Fruit fly (Drosophila melanogaster) whole organism, embryonic: ENCODE results near the gene Vlet.

Source experiments
- BtbVII ChIP-seq: fragments of 200-800 bp; sonication (Bioruptor generic); optimal IDR thresholded peaks from 3 replicates; lab custom pipeline; 2017; ENCODE audit warnings: missing biosample characterization, mild to moderate bottlenecking, missing genetic modification characterization
- CG10209 ChIP-seq: fragments of 200-800 bp; sonication (Bioruptor generic); optimal IDR thresholded peaks from 3 replicates; lab custom pipeline; 2017; ENCODE audit warnings: missing biosample characterization, mild to moderate bottlenecking, missing genetic modification characterization, missing genetic modification reagents
- CG10959 ChIP-seq: fragments of 200-800 bp; sonication (Bioruptor generic); IDR thresholded peaks from 2 replicates; pipeline ENCODE4 v1.3.6; 2022; ENCODE audit warnings: missing biosample characterization, missing genetic modification characterization
- CG11504 ChIP-seq: fragments of 200-800 bp; sonication (Bioruptor generic); optimal IDR thresholded peaks from 3 replicates; lab custom pipeline; 2019; ENCODE audit warnings: missing biosample characterization, mild to moderate bottlenecking, missing genetic modification characterization, moderate library complexity
- CG11695 ChIP-seq: fragments of 200-800 bp; sonication (Bioruptor generic); IDR thresholded peaks from 3 replicates; pipeline ENCODE4 v1.3.6; 2022; ENCODE audit warnings: missing biosample characterization, missing genetic modification characterization
- CG13296 ChIP-seq: fragments of 200-800 bp; sonication (Bioruptor generic); optimal IDR thresholded peaks from 3 replicates; lab custom pipeline; 2018; ENCODE audit warnings: missing biosample characterization, mild to moderate bottlenecking, missing genetic modification characterization
- CG14014 ChIP-seq: fragments of 200-800 bp; sonication (Bioruptor generic); IDR thresholded peaks from 2 replicates; pipeline ENCODE4 v1.3.6; 2022; ENCODE audit warnings: missing biosample characterization, missing genetic modification characterization
- CG14710 ChIP-seq: fragments of 200-800 bp; sonication (Bioruptor generic); optimal IDR thresholded peaks from 3 replicates; lab custom pipeline; 2019; ENCODE audit warnings: missing biosample characterization, mild to moderate bottlenecking, missing genetic modification characterization, moderate library complexity
- CG18476 ChIP-seq: fragments of 200-800 bp; sonication (Bioruptor generic); optimal IDR thresholded peaks from 2 replicates; lab custom pipeline; 2016; ENCODE audit warnings: missing biosample characterization, mild to moderate bottlenecking, missing genetic modification characterization
- CG2120 ChIP-seq: fragments of 200-800 bp; sonication (Bioruptor generic); optimal IDR thresholded peaks from 3 replicates; lab custom pipeline; 2016; ENCODE audit warnings: missing biosample characterization, missing genetic modification characterization
- CG2199 ChIP-seq: fragments of 200-800 bp; sonication (Bioruptor generic); IDR thresholded peaks from 3 replicates; pipeline ENCODE4 v1.3.6; 2022; ENCODE audit warnings: missing biosample characterization, missing genetic modification characterization
- CG2678 ChIP-seq: fragments of 200-800 bp; sonication (Bioruptor generic); optimal IDR thresholded peaks from 3 replicates; lab custom pipeline; 2019; ENCODE audit warnings: missing biosample characterization, mild to moderate bottlenecking, missing genetic modification characterization, moderate library complexity
- CG32532 ChIP-seq: fragments of 200-800 bp; sonication (Bioruptor generic); IDR thresholded peaks from 2 replicates; pipeline ENCODE4 v1.3.6; 2022; ENCODE audit warnings: missing biosample characterization, missing genetic modification characterization
- CG3995 ChIP-seq: fragments of 200-800 bp; sonication (Bioruptor generic); optimal IDR thresholded peaks from 3 replicates; lab custom pipeline; 2016; ENCODE audit warnings: missing biosample characterization, missing genetic modification characterization
- CG4404 ChIP-seq: fragments of 200-800 bp; sonication (Bioruptor generic); IDR thresholded peaks from 2 replicates; pipeline ENCODE4 v1.3.6; 2022; ENCODE audit warnings: missing biosample characterization, missing genetic modification characterization
- CG9932 ChIP-seq: fragments of 200-800 bp; sonication (Bioruptor generic); IDR thresholded peaks from 2 replicates; pipeline ENCODE4 v1.3.6; 2022; ENCODE audit warnings: missing biosample characterization, missing genetic modification characterization
- D ChIP-seq, 2 experiments: fragments of 200-800 bp in 1 of 2; fragments of >200 bp in 1 of 2; sonication (Bioruptor generic) in 1 of 2; optimal IDR thresholded peaks; 2 replicates in 1 of 2; 3 replicates in 1 of 2; lab custom pipeline; 2017; ENCODE audit warnings: mild to moderate bottlenecking in 1 of 2, missing biosample characterization in 1 of 2, missing genetic modification characterization in 1 of 2, missing genetic modification reagents in 1 of 2
- E2f1 ChIP-seq: fragments of 200-800 bp; sonication (Bioruptor generic); IDR thresholded peaks from 2 replicates; pipeline ENCODE4 v1.3.6; 2022; ENCODE audit warnings: missing biosample characterization, missing genetic modification characterization
- Fer1 ChIP-seq: fragments of 200-800 bp; sonication (Bioruptor generic); optimal IDR thresholded peaks from 2 replicates; lab custom pipeline; 2017; ENCODE audit warnings: missing biosample characterization, mild to moderate bottlenecking, missing genetic modification characterization
- HLH3B ChIP-seq: fragments of 200-800 bp; sonication (Bioruptor generic); IDR thresholded peaks from 2 replicates; pipeline ENCODE4 v1.3.6; 2022; ENCODE audit warnings: missing biosample characterization, missing genetic modification characterization
- Hr3 ChIP-seq: fragments of 200-800 bp; sonication (Bioruptor generic); optimal IDR thresholded peaks from 3 replicates; lab custom pipeline; 2016; ENCODE audit warnings: missing biosample characterization, missing genetic modification characterization
- Kr ChIP-seq: fragments of 200-800 bp; sonication (Bioruptor generic); optimal IDR thresholded peaks from 2 replicates; lab custom pipeline; 2017; ENCODE audit warnings: missing biosample characterization, mild to moderate bottlenecking, missing genetic modification characterization
- Nf-YC ChIP-seq: fragments of 200-800 bp; optimal IDR thresholded peaks from 3 replicates; lab custom pipeline; 2019; ENCODE audit warnings: missing biosample characterization, mild to moderate bottlenecking, missing genetic modification characterization, moderate library complexity
- NfI ChIP-seq: fragments of 200-800 bp; sonication (Bioruptor generic); optimal IDR thresholded peaks from 3 replicates; lab custom pipeline; 2018; ENCODE audit warnings: missing biosample characterization, mild to moderate bottlenecking, missing genetic modification characterization, moderate library complexity
- Oli ChIP-seq: fragments of 200-800 bp; sonication (Bioruptor generic); optimal IDR thresholded peaks from 2 replicates; lab custom pipeline; 2018; ENCODE audit warnings: missing biosample characterization, mild to moderate bottlenecking, missing genetic modification characterization, moderate library complexity
- PHDP ChIP-seq: fragments of 200-800 bp; sonication (Bioruptor generic); optimal IDR thresholded peaks from 3 replicates; lab custom pipeline; 2018; ENCODE audit warnings: missing biosample characterization, mild to moderate bottlenecking, missing genetic modification characterization, moderate library complexity
- Ptx1 ChIP-seq: fragments of 200-800 bp; sonication (Bioruptor generic); IDR thresholded peaks from 2 replicates; pipeline ENCODE4 v1.3.6; 2022; ENCODE audit warnings: missing biosample characterization, missing genetic modification characterization
- Rfx ChIP-seq: fragments of 200-800 bp; sonication (Bioruptor generic); IDR thresholded peaks from 2 replicates; pipeline ENCODE4 v1.3.6; 2022; ENCODE audit warnings: missing biosample characterization, missing genetic modification characterization
- Sox100B ChIP-seq: fragments of 200-800 bp; sonication (Bioruptor generic); optimal IDR thresholded peaks from 3 replicates; lab custom pipeline; 2018; ENCODE audit warnings: missing biosample characterization, mild to moderate bottlenecking, missing genetic modification characterization
- Taf1 ChIP-seq: fragments of 200-800 bp; sonication (Bioruptor generic); IDR thresholded peaks from 2 replicates; pipeline ENCODE4 v1.3.6; 2022; ENCODE audit warnings: missing biosample characterization, missing genetic modification characterization
- ara ChIP-seq: fragments of 200-800 bp; sonication (Bioruptor generic); IDR thresholded peaks from 2 replicates; pipeline ENCODE4 v1.3.6; 2022; ENCODE audit warnings: missing biosample characterization, missing genetic modification characterization
- bab2 ChIP-seq: fragments of 200-800 bp; sonication (Bioruptor generic); optimal IDR thresholded peaks from 2 replicates; lab custom pipeline; 2016; ENCODE audit warnings: missing biosample characterization, missing genetic modification characterization
- cg ChIP-seq: fragments of 200-800 bp; sonication (Bioruptor generic); optimal IDR thresholded peaks from 3 replicates; lab custom pipeline; 2019; ENCODE audit warnings: missing biosample characterization, mild to moderate bottlenecking, missing genetic modification characterization, moderate library complexity
- chif ChIP-seq, 2 experiments: fragments of 200-800 bp; sonication (Bioruptor generic); optimal IDR thresholded peaks; 3 replicates each; lab custom pipeline; 2016; ENCODE audit warnings: missing biosample characterization in 2 of 2, missing genetic modification characterization in 2 of 2
- dysf ChIP-seq: fragments of 200-800 bp; sonication (Bioruptor generic); IDR thresholded peaks from 3 replicates; pipeline ENCODE4 v1.3.6; 2022; ENCODE audit warnings: missing biosample characterization, missing genetic modification characterization
- fd64A ChIP-seq: fragments of 200-800 bp; sonication (Bioruptor generic); optimal IDR thresholded peaks from 3 replicates; lab custom pipeline; 2018; ENCODE audit warnings: missing biosample characterization, mild to moderate bottlenecking, missing genetic modification characterization
- fd96Cb ChIP-seq: fragments of 200-800 bp; sonication (Bioruptor generic); optimal IDR thresholded peaks from 2 replicates; lab custom pipeline; 2018; ENCODE audit warnings: missing biosample characterization, mild to moderate bottlenecking, missing genetic modification characterization, moderate library complexity
- gem ChIP-seq: fragments of 200-800 bp; sonication (Bioruptor generic); optimal IDR thresholded peaks from 2 replicates; lab custom pipeline; 2019; ENCODE audit warnings: missing biosample characterization, mild to moderate bottlenecking, missing genetic modification characterization, moderate library complexity
- gfzf ChIP-seq: fragments of 200-800 bp; sonication (Bioruptor generic); optimal IDR thresholded peaks from 2 replicates; lab custom pipeline; 2016; ENCODE audit warnings: missing biosample characterization, mild to moderate bottlenecking, missing genetic modification characterization, moderate library complexity
- grn ChIP-seq: fragments of 200-800 bp; sonication (Bioruptor generic); optimal IDR thresholded peaks from 3 replicates; lab custom pipeline; 2017; ENCODE audit warnings: missing biosample characterization, missing genetic modification characterization
- gsb ChIP-seq: fragments of 200-800 bp; sonication (Bioruptor generic); IDR thresholded peaks from 2 replicates; pipeline ENCODE4 v1.3.6; 2022; ENCODE audit warnings: missing biosample characterization, missing genetic modification characterization
- knrl ChIP-seq: fragments of 200-800 bp; sonication (Bioruptor generic); IDR thresholded peaks from 3 replicates; pipeline ENCODE4 v1.3.6; 2022; ENCODE audit warnings: missing biosample characterization, missing genetic modification characterization; ENCODE audit not compliant: partially characterized antibody
- pan ChIP-seq, 4 experiments: fragments of >200 bp in 3 of 4; fragments of 200-800 bp in 1 of 4; sonication (Bioruptor generic) in 1 of 4; optimal IDR thresholded peaks in 3 of 4; IDR thresholded peaks in 1 of 4; 2 replicates each; pipeline versions ENCODE4 v1.3.6 to Lab custom; 2017 to 2022; ENCODE audit warnings: missing biosample characterization in 2 of 4, missing genetic modification characterization in 2 of 4, mixed read lengths in 1 of 4
- prd ChIP-seq, 3 experiments: fragments of >200 bp in 2 of 3; fragments of 200-800 bp in 1 of 3; sonication (Bioruptor generic) in 1 of 3; optimal IDR thresholded peaks in 2 of 3; IDR thresholded peaks in 1 of 3; 2 replicates in 2 of 3; 3 replicates in 1 of 3; pipeline versions ENCODE4 v1.3.6 to Lab custom; 2017 to 2022; ENCODE audit warnings: missing biosample characterization in 1 of 3, missing genetic modification characterization in 1 of 3
- ranshi ChIP-seq: fragments of 200-800 bp; sonication (Bioruptor generic); IDR thresholded peaks from 2 replicates; pipeline ENCODE4 v1.3.6; 2022; ENCODE audit warnings: missing biosample characterization, missing genetic modification characterization
- tx ChIP-seq: fragments of 200-800 bp; sonication (Bioruptor generic); optimal IDR thresholded peaks from 2 replicates; lab custom pipeline; 2016; ENCODE audit warnings: missing biosample characterization, missing genetic modification characterization
- vvl ChIP-seq: fragments of 200-800 bp; sonication (Bioruptor generic); IDR thresholded peaks from 2 replicates; pipeline ENCODE4 v1.3.6; 2022; ENCODE audit warnings: missing biosample characterization, missing genetic modification characterization
- zen ChIP-seq: fragments of 200-800 bp; sonication (Bioruptor generic); optimal IDR thresholded peaks from 3 replicates; lab custom pipeline; 2018; ENCODE audit warnings: missing biosample characterization, mild to moderate bottlenecking, missing genetic modification characterization, moderate library complexity

Vlet gene

DNA sequence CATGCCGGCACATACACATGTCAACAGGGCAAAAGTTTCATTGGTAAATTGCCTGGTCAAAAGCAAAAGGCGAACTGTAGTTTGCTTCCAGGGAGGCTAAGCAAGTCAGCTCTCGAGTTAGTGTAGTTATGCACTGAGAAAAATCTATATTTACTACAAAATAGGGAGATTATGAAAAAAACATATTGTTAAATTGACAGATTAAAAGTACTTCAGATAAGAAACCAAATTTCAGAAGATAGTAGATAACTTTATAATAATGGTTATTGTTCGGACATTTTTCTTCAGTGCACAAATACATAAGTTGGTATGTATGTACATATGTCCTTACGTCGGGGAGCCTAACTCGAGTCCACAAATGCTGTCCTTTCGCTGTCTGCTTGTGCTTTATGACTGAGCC is 21.2 kb downstream of the Vlet start (continued):
- TF ChIP-seq gsb = peak; percentile 25; the same call in 1 of the 2 replicates
- peak; percentile 36 for TF ChIP-seq Sox100B (GFP tag; lab: Kevin White, UChicago)
- TF ChIP-seq NfI (GFP tag; lab: Kevin White, UChicago) = peak; percentile 5
- peak; percentile 60 for TF ChIP-seq CG13296 (GFP tag; lab: Kevin White, UChicago)
- peak; percentile 63; the same call in 2 of the 3 replicates for TF ChIP-seq dysf (GFP tag; lab: Robert Waterston, UW)
- peak; percentile 33 for TF ChIP-seq fd96Cb
- peak; percentile 50 for TF ChIP-seq Oli (tag; lab: Kevin White, UChicago)
- peak; percentile 10 for TF ChIP-seq Hr3
- TF ChIP-seq CG2120 (GFP tag; lab: Kevin White, UChicago) = peak; percentile 74
- TF ChIP-seq CG32532 (GFP tag; lab: Robert Waterston, UW) = peak; percentile 67
- no peak for TF ChIP-seq Rfx (GFP tag; lab: Robert Waterston, UW)
- 0 out of 2 replicates have a peak, but pooled peaks have one; percentile 30 for TF ChIP-seq CG10959 (GFP tag; lab: Robert Waterston, UW)
- peak; percentile 79 for TF ChIP-seq CG2678 (tag; lab: Kevin White, UChicago)
- TF ChIP-seq Nf-YC (tag; lab: Kevin White, UChicago) = peak; percentile 48
- no peak for TF ChIP-seq fd64A
- peak; percentile 51 for TF ChIP-seq CG14014
- no peak for TF ChIP-seq Kr (GFP tag; lab: Kevin White, UChicago)
- TF ChIP-seq CG11504 (tag; lab: Kevin White, UChicago) = peak; percentile 75
- peak; percentile 43 for TF ChIP-seq CG14710 (tag; lab: Kevin White, UChicago)
- TF ChIP-seq CG3995 (GFP tag; lab: Kevin White, UChicago) = no peak
- 0 out of 2 replicates have a peak, but pooled peaks have one; percentile 27 for TF ChIP-seq ara (GFP tag; lab: Robert Waterston, UW)
- peak; percentile 53; the same call in 1 of the 2 replicates for TF ChIP-seq ranshi (GFP tag; lab: Robert Waterston, UW)
- TF ChIP-seq grn = no peak
- TF ChIP-seq CG2199 = no peak
- no peak for TF ChIP-seq knrl (GFP tag; lab: Robert Waterston, UW)
- TF ChIP-seq D (optimal IDR thresholded peaks at IDR 0.05; lab: Kevin White, UChicago) = no peak
- peak; percentile 9 for TF ChIP-seq D (GFP tag; optimal IDR thresholded peaks at IDR 0.05; lab: Kevin White, UChicago)
- TF ChIP-seq CG10209 (GFP tag; lab: Kevin White, UChicago) = peak; percentile 40
- TF ChIP-seq chif (GFP tag; optimal IDR thresholded peaks at IDR 0.05; lab: Kevin White, UChicago) = peak; percentile 11 to 59
- TF ChIP-seq gfzf = no peak
- 0 out of 3 replicates have a peak, but pooled peaks have one; percentile 44 for TF ChIP-seq CG11695 (GFP tag; lab: Robert Waterston, UW)
- peak; percentile 9 for TF ChIP-seq BtbVII (GFP tag; lab: Kevin White, UChicago)
- TF ChIP-seq Fer1 = peak; percentile 75
- peak; percentile 60 for TF ChIP-seq zen
- peak; percentile 57 for TF ChIP-seq bab2 (GFP tag; lab: Kevin White, UChicago)
- no peak for TF ChIP-seq pan (optimal IDR thresholded peaks at IDR 0.05; lab: Kevin White, UChicago)
- TF ChIP-seq pan (GFP tag; optimal IDR thresholded peaks at IDR 0.05 in 1 of 2, IDR thresholded peaks at IDR 0.05 in 1 of 2) = peak in 1 of 2 experiments; percentile 64
- peak; percentile 28 for TF ChIP-seq tx (GFP tag; lab: Kevin White, UChicago)
- TF ChIP-seq prd (optimal IDR thresholded peaks at IDR 0.05; lab: Kevin White, UChicago) = no peak
- TF ChIP-seq prd (GFP tag; IDR thresholded peaks at IDR 0.05; lab: Robert Waterston, UW) = peak; percentile 60; the same call in 2 of the 3 replicates
- peak; percentile 72 for TF ChIP-seq PHDP (tag; lab: Kevin White, UChicago)
- TF ChIP-seq vvl = peak; percentile 67
- TF ChIP-seq E2f1 = 0 out of 2 replicates have a peak, but pooled peaks have one; percentile 31
- 0 out of 2 replicates have a peak, but pooled peaks have one; percentile 9 for TF ChIP-seq CG4404 (GFP tag; lab: Robert Waterston, UW)
- TF ChIP-seq Ptx1 (GFP tag; lab: Robert Waterston, UW) = peak; percentile 51; the same call in 1 of the 2 replicates
- TF ChIP-seq Taf1 (GFP tag; lab: Robert Waterston, UW) = peak; percentile 25; the same call in 1 of the 2 replicates
- peak; percentile 25 for TF ChIP-seq CG18476
- TF ChIP-seq CG9932 (GFP tag; lab: Robert Waterston, UW) = peak; percentile 49; the same call in 1 of the 2 replicates
- peak; percentile 79 for TF ChIP-seq gem (tag; lab: Kevin White, UChicago)
- peak; percentile 57 for TF ChIP-seq HLH3B (GFP tag; lab: Robert Waterston, UW)
- no peak for TF ChIP-seq cg
